Fruit fly (Drosophila melanogaster) whole organism, adult: ENCODE results near the gene Drice.

Source experiments
- CG12768 ChIP-seq: fragments of 200-800 bp; sonication (Bioruptor generic); optimal IDR thresholded peaks from 2 replicates; lab custom pipeline; 2017; ENCODE audit warnings: missing biosample characterization, missing genetic modification characterization, mild to moderate bottlenecking, moderate library complexity, missing genetic modification reagents
- CG14711 ChIP-seq: fragments of 200-800 bp; sonication (Bioruptor generic); optimal IDR thresholded peaks from 2 replicates; lab custom pipeline; 2018; ENCODE audit warnings: missing biosample characterization, mild to moderate bottlenecking, missing genetic modification characterization, moderate library complexity
- CG1620 ChIP-seq: fragments of 200-800 bp; sonication (Bioruptor generic); optimal IDR thresholded peaks from 2 replicates; lab custom pipeline; 2016; ENCODE audit warnings: missing biosample characterization, missing genetic modification characterization
- CG33017 ChIP-seq: fragments of 200-800 bp; sonication (Bioruptor generic); optimal IDR thresholded peaks from 2 replicates; lab custom pipeline; 2018; ENCODE audit warnings: missing biosample characterization, mild to moderate bottlenecking, missing genetic modification characterization, moderate library complexity
- CG5204 ChIP-seq: fragments of 200-800 bp; sonication (Bioruptor generic); optimal IDR thresholded peaks from 2 replicates; lab custom pipeline; 2016; ENCODE audit warnings: missing biosample characterization, missing genetic modification characterization
- CG7045 ChIP-seq: fragments of 200-800 bp; sonication (Bioruptor generic); optimal IDR thresholded peaks from 2 replicates; lab custom pipeline; 2017; ENCODE audit warnings: missing biosample characterization, mild to moderate bottlenecking, missing genetic modification characterization
- CG7101 ChIP-seq: fragments of 200-800 bp; sonication (Bioruptor generic); optimal IDR thresholded peaks from 2 replicates; lab custom pipeline; 2018; ENCODE audit warnings: missing biosample characterization, mild to moderate bottlenecking, missing genetic modification characterization, moderate library complexity
- Crg-1 ChIP-seq: fragments of 200-800 bp; sonication (Bioruptor generic); optimal IDR thresholded peaks from 2 replicates; lab custom pipeline; 2016; ENCODE audit warnings: missing biosample characterization, missing genetic modification characterization
- cic ChIP-seq: fragments of 200-800 bp; sonication (Bioruptor generic); optimal IDR thresholded peaks from 2 replicates; lab custom pipeline; 2017; ENCODE audit warnings: missing biosample characterization, mild to moderate bottlenecking, missing genetic modification characterization, moderate library complexity
- toe ChIP-seq: fragments of 200-800 bp; sonication (Bioruptor generic); optimal IDR thresholded peaks from 2 replicates; lab custom pipeline; 2016; ENCODE audit warnings: missing biosample characterization, missing genetic modification characterization

DNA sequence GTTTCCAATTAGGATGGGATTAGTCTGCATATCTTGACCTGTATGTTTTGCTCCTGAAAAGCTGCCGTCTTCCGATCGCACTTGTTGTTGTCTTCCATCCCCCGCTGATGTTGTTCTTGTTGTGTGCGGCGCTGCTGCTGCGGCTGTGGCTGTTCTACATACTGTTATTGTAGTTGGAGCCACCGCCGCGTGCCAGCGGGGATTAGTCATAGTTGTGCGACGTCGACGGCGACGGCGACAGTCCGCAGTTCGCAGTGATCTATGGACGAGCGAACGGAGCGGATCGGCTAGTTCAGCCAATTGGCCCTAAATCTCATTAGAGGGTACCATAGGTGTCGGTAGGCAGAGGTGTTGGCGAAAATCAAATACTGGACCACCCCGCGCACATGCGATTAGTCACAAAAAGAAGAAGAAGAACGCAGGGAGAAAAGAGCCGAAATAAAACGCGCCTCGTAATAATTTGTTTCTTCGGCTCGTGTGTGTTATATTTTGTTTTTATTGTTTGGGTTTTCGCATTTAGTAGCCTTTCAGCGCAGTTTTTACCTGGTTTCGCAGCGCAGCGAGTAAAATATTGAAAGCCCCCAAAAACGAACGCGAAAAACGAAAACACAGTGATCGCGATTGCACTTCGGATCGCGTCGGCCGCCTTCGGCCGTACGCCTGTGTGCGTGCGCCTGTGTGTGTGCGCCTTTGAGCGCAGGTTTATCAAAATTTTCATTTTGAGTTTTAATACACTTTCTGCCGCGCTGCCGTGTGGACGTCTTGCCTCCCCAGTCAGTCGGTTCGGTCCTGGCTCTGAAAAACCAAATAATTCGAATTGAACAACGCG lies 34.0 kb upstream of the Drice start, which contains the start of gene kay:
- TF ChIP-seq cic (no peak), CG5204 (no peak), CG1620 (GFP tag; lab: Kevin White, UChicago) (no peak), toe (GFP tag; lab: Kevin White, UChicago) (no peak), CG7101 (no peak), CG14711 (tag; lab: Kevin White, UChicago) (no peak), CG33017 (tag; lab: Kevin White, UChicago) (no peak), CG12768 (peak; percentile 60), Crg-1 (GFP tag; lab: Kevin White, UChicago) (no peak), CG7045 (no peak)
